Fruit fly (Drosophila melanogaster): Measurements from ENCODE around the gene CG14451.

Gene CG14451

dm6 chr3L:22741389-22742120, 19.7 kb upstream of the CG14451 start, which contains the start of gene CG7369 (continued):
- no peak for TF ChIP-seq ac (GFP tag; optimal IDR thresholded peaks at IDR 0.05)
- 0 out of 2 replicates have a peak, but pooled peaks have one; percentile 8 for TF ChIP-seq crol (GFP tag; IDR thresholded peaks at IDR 0.05)
- peak; percentile 36 for TF ChIP-seq eyg (GFP tag; optimal IDR thresholded peaks at IDR 0.05)
- peak; percentile 83 for TF ChIP-seq NfI (GFP tag; optimal IDR thresholded peaks at IDR 0.05)
- TF ChIP-seq Hr39 (optimal IDR thresholded peaks at IDR 0.05), result peak; percentile 58
- TF ChIP-seq CG1832 (GFP tag; optimal IDR thresholded peaks at IDR 0.05), result no peak
- peak; percentile 67 for TF ChIP-seq CG9876 (GFP tag; optimal IDR thresholded peaks at IDR 0.05)
- peak; percentile 71 for TF ChIP-seq tgo (GFP tag; IDR thresholded peaks at IDR 0.05)
- TF ChIP-seq CG4707 (GFP tag; optimal IDR thresholded peaks at IDR 0.05), result no peak
- TF ChIP-seq CG3281 (GFP tag; optimal IDR thresholded peaks at IDR 0.05), result peak; percentile 83
- TF ChIP-seq dimm (GFP tag; IDR thresholded peaks at IDR 0.05), result peak; percentile 1; the same call in 1 of the 2 replicates
- TF ChIP-seq CG11696 (GFP tag; IDR thresholded peaks at IDR 0.05), result 0 out of 2 replicates have a peak, but pooled peaks have one; percentile 45
- no peak for TF ChIP-seq Lim3 (GFP tag; IDR thresholded peaks at IDR 0.05)
- peak; percentile 81 for TF ChIP-seq Sry-β (GFP tag; optimal IDR thresholded peaks at IDR 0.05)
- peak; percentile 41 for TF ChIP-seq HLHmδ (GFP tag; optimal IDR thresholded peaks at IDR 0.05)
- peak; percentile 53; the same call in 2 of the 3 replicates for TF ChIP-seq Opbp (GFP tag; IDR thresholded peaks at IDR 0.05; ENCODE audit: partially characterized antibody)
- TF ChIP-seq Adf1 (GFP tag; IDR thresholded peaks at IDR 0.05), result peak; percentile 50
- peak; percentile 89 for TF ChIP-seq Dip3 (GFP tag; optimal IDR thresholded peaks at IDR 0.05)
- no peak for TF ChIP-seq dati (GFP tag; IDR thresholded peaks at IDR 0.05)
- peak; percentile 91 for TF ChIP-seq phol (tag; optimal IDR thresholded peaks at IDR 0.05)
- TF ChIP-seq Elba2 (GFP tag; optimal IDR thresholded peaks at IDR 0.05), result peak; percentile 70
- TF ChIP-seq ash1 (GFP tag; optimal IDR thresholded peaks at IDR 0.05), result no peak
- peak; percentile 55; the same call in 1 of the 2 replicates for TF ChIP-seq Doc2 (GFP tag; IDR thresholded peaks at IDR 0.05)
- TF ChIP-seq ATbp (GFP tag; optimal IDR thresholded peaks at IDR 0.05), result peak; percentile 42
- TF ChIP-seq Camta (GFP tag; optimal IDR thresholded peaks at IDR 0.05), result peak; percentile 36
- TF ChIP-seq shn (GFP tag; optimal IDR thresholded peaks at IDR 0.05), result peak; percentile 69
- TF ChIP-seq jumu (GFP tag; optimal IDR thresholded peaks at IDR 0.05), result peak; percentile 63
- no peak for TF ChIP-seq hth (optimal IDR thresholded peaks at IDR 0.05)
- TF ChIP-seq CG9609 (GFP tag; optimal IDR thresholded peaks at IDR 0.05), result peak; percentile 63
- TF ChIP-seq Dref (GFP tag; IDR thresholded peaks at IDR 0.05), result peak; percentile 71
- no peak for TF ChIP-seq z (GFP tag; IDR thresholded peaks at IDR 0.05)
- peak; percentile 87 for TF ChIP-seq CG12391 (tag; optimal IDR thresholded peaks at IDR 0.05)
- TF ChIP-seq odd (GFP tag; optimal IDR thresholded peaks at IDR 0.05), result peak; percentile 78
- peak; percentile 55 for TF ChIP-seq CG31224 (GFP tag; IDR thresholded peaks at IDR 0.05)
- no peak for TF ChIP-seq CG17568 (GFP tag; optimal IDR thresholded peaks at IDR 0.05)
- peak; percentile 89 for TF ChIP-seq CG18619 (GFP tag; optimal IDR thresholded peaks at IDR 0.05)
- peak; percentile 79 for TF ChIP-seq CG15269 (tag; optimal IDR thresholded peaks at IDR 0.05)
- peak; percentile 32 to 54 for TF ChIP-seq bsh (GFP tag; optimal IDR thresholded peaks at IDR 0.05)
- peak; percentile 56 for TF ChIP-seq psq (GFP tag; optimal IDR thresholded peaks at IDR 0.05)
- TF ChIP-seq her (GFP tag; optimal IDR thresholded peaks at IDR 0.05), result peak; percentile 80
- TF ChIP-seq Usf (GFP tag; optimal IDR thresholded peaks at IDR 0.05), result peak; percentile 82
- TF ChIP-seq fu2 (GFP tag; optimal IDR thresholded peaks at IDR 0.05), result peak; percentile 77
- TF ChIP-seq HmgZ (tag; optimal IDR thresholded peaks at IDR 0.05), result peak; percentile 88
- TF ChIP-seq Eip74EF (GFP tag; optimal IDR thresholded peaks at IDR 0.05), result peak in 1 of 2 experiments; percentile 31
- TF ChIP-seq CG10431 (GFP tag; optimal IDR thresholded peaks at IDR 0.05), result peak; percentile 73
- peak; percentile 66 for TF ChIP-seq CG10979 (tag; optimal IDR thresholded peaks at IDR 0.05)
- TF ChIP-seq CG16813 (GFP tag; IDR thresholded peaks at IDR 0.05; ENCODE audit: partially characterized antibody), result peak; percentile 76
- peak; percentile 70 for TF ChIP-seq D19B (GFP tag; optimal IDR thresholded peaks at IDR 0.05)
- TF ChIP-seq CG4617 (GFP tag; optimal IDR thresholded peaks at IDR 0.05; ENCODE audit: borderline replicate concordance), result peak; percentile 62
